Worm (Caenorhabditis elegans): ENCODE data around the gene str-55.

Gene str-55

DNA sequence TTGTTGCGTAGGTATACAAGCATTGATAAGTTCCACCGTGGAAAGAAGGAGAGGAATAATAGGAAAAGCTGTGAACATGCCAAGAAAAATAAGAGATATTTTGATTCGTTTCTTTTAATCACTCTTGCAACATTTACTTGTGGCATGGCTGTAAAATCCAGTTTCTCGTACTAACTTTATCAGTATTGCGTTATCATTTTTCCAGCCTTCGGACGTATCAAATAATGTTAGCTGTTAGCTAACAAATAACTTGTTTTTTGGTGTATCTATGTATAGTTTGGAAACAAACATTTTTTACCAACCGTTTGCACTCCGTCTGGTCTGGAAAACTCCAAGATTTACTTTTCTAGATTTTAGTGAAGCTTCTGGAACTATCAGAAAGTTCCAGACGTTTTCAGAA is 16.6 kb upstream of the str-55 start, which contains the start of gene clec-234:
clec-234 (minus strand) TSS at position 101 of the 400 bp plus-strand sequence.
- no peak for TF ChIP-seq ztf-26 (tag; optimal IDR thresholded peaks at IDR 0.05)
- TF ChIP-seq lin-54 (GFP tag; optimal IDR thresholded peaks at IDR 0.05), result no peak
- TF ChIP-seq ekl-4 (GFP tag; IDR thresholded peaks at IDR 0.05), result no peak
- no peak for TF ChIP-seq cebp-2 (GFP tag; IDR thresholded peaks at IDR 0.05)
- TF ChIP-seq lin-26 (GFP tag; IDR thresholded peaks at IDR 0.05), result no peak
- TF ChIP-seq ztf-25 (GFP tag; IDR thresholded peaks at IDR 0.05), result no peak

- TF ChIP-seq ceh-100 (GFP tag; IDR thresholded peaks at IDR 0.05) (no peak), aptf-2 (GFP tag; conservative IDR thresholded peaks at IDR 0.05) (no peak), nhr-90 (tag; optimal IDR thresholded peaks at IDR 0.05) (no peak), lir-1 (GFP tag; conservative IDR thresholded peaks at IDR 0.05) (no peak), F39B2.1 (GFP tag; IDR thresholded peaks at IDR 0.05) (no peak), T07F8.4 (tag; optimal IDR thresholded peaks at IDR 0.05) (no peak), nfya-2 (GFP tag; IDR thresholded peaks at IDR 0.05) (no peak), somi-1 (GFP tag; optimal IDR thresholded peaks at IDR 0.05) (no peak), B0019.2 (GFP tag; conservative IDR thresholded peaks at IDR 0.05) (no peak), ets-4 (GFP tag; optimal IDR thresholded peaks at IDR 0.05) (no peak), hlh-26 (GFP tag; conservative IDR thresholded peaks at IDR 0.05) (no peak), Y53F4B.3 (GFP tag; IDR thresholded peaks at IDR 0.05) (no peak), ceh-91 (GFP tag; IDR thresholded peaks at IDR 0.05) (no peak), bed-1 (GFP tag; IDR thresholded peaks at IDR 0.05) (no peak), attf-6 (GFP tag; IDR thresholded peaks at IDR 0.05) (no peak), ekl-4 (GFP tag; IDR thresholded peaks at IDR 0.05) (no peak), ztf-6 (GFP tag; IDR thresholded peaks at IDR 0.05) (no peak)
These were observed 13.0 kb upstream of the str-55 start, which contains the start of gene str-73 for ce11 chrV:16429940-16430339. Gene str-73, plus strand, starts transcription at chrV:16430240.

ce11 chrV:16429503-16429902 is 12.6 kb upstream of the str-55 start, which contains the start of gene F26D2.10:
Gene F26D2.10, minus strand, starts transcription at chrV:16429603.
- TF ChIP-seq egrh-3 (GFP tag; IDR thresholded peaks at IDR 0.05), result no peak

DNA sequence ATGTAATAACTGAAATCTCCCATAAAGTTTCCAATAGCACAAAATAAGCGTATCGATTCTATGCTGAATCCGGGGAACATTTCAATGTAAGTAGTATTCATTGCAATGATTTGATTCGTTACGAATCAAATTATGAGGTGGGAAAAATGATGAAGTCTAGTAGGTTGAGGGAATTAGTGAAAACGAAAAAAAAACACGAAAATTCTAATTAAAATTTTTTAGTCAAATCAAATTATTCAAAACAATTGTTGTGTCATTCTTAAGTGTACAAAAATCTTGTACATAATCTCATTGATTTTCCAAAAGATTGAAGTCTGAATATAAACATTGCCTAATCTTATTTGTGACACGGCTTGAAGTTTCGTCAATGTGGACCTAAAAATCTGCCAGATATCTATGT is 7.5 kb upstream of the str-55 start, which contains the start of gene srw-29:
srw-29 (minus strand) TSS at position 101 of the 400 bp plus-strand sequence.
- TF ChIP-seq ztf-26 (tag; optimal IDR thresholded peaks at IDR 0.05) (no peak), akir-1 (GFP tag; optimal IDR thresholded peaks at IDR 0.05) (no peak), nhr-27 (tag; optimal IDR thresholded peaks at IDR 0.05) (no peak), nhr-80 (tag; optimal IDR thresholded peaks at IDR 0.05) (no peak), ceh-27 (GFP tag; optimal IDR thresholded peaks at IDR 0.05) (no peak)

ce11 chrV:16420696-16421095 is 3.8 kb upstream of the str-55 start, which contains the start of gene srw-48:
Gene srw-48, plus strand, starts transcription at chrV:16420996.
- no peak for TF ChIP-seq xnd-1 (tag; optimal IDR thresholded peaks at IDR 0.05)
- no peak for TF ChIP-seq rec-8 (tag; optimal IDR thresholded peaks at IDR 0.05)
- no peak for TF ChIP-seq ama-1 (optimal IDR thresholded peaks at IDR 0.05)
- TF ChIP-seq ama-1 (GFP tag; optimal IDR thresholded peaks at IDR 0.05), result no peak
- no peak for TF ChIP-seq F57C9.4 (tag; optimal IDR thresholded peaks at IDR 0.05)
- TF ChIP-seq attf-3 (GFP tag; conservative IDR thresholded peaks at IDR 0.05), result no peak
- TF ChIP-seq mxl-1 (tag; optimal IDR thresholded peaks at IDR 0.05), result no peak
- TF ChIP-seq C17E4.6 (GFP tag; IDR thresholded peaks at IDR 0.05), result no peak
- no peak for TF ChIP-seq ccch-3 (GFP tag; optimal IDR thresholded peaks at IDR 0.05)
- TF ChIP-seq tbx-9 (tag; optimal IDR thresholded peaks at IDR 0.05; ENCODE audit: borderline replicate concordance), result no peak
- no peak for TF ChIP-seq F55B11.4 (tag; optimal IDR thresholded peaks at IDR 0.05; ENCODE audit: borderline replicate concordance, insufficient read depth)
- no peak for TF ChIP-seq repo-1 (tag; optimal IDR thresholded peaks at IDR 0.05)
- no peak for TF ChIP-seq nhr-90 (tag; optimal IDR thresholded peaks at IDR 0.05)
- no peak for TF ChIP-seq hsf-1 (GFP tag; IDR thresholded peaks at IDR 0.05)
- TF ChIP-seq fkh-3 (tag; optimal IDR thresholded peaks at IDR 0.05), result no peak
- no peak for TF ChIP-seq cebp-1 (GFP tag; IDR thresholded peaks at IDR 0.05)
- TF ChIP-seq cebp-1 (tag; optimal IDR thresholded peaks at IDR 0.05), result no peak
- TF ChIP-seq Y53F4B.3 (GFP tag; IDR thresholded peaks at IDR 0.05), result no peak
- TF ChIP-seq athp-1 (tag; optimal IDR thresholded peaks at IDR 0.05), result no peak
- no peak for TF ChIP-seq egl-44 (GFP tag; IDR thresholded peaks at IDR 0.05)

All from whole organism, young adult.